Worm (Caenorhabditis elegans): ENCODE data around the gene msp-45.
A peak's percentile ranks its signal among the peaks of the same experiment; 100 is the strongest.

The msp-45 gene

ce11 chrII:5187469-5187868 lies 30.6 kb upstream of the msp-45 start, which contains the start of gene crh-2:
crh-2 (minus strand) TSS chrII:5187569.
- TF ChIP-seq fos-1 (tag; optimal IDR thresholded peaks at IDR 0.05) (no peak), elt-3 (tag; optimal IDR thresholded peaks at IDR 0.05) (no peak), mdl-1 (tag; optimal IDR thresholded peaks at IDR 0.05) (no peak), crh-2 (tag; optimal IDR thresholded peaks at IDR 0.05) (no peak), ztf-1 (GFP tag; conservative IDR thresholded peaks at IDR 0.05) (no peak), lin-39 (tag; optimal IDR thresholded peaks at IDR 0.05) (no peak), dmd-4 (tag; optimal IDR thresholded peaks at IDR 0.05) (no peak), nhr-237 (tag; optimal IDR thresholded peaks at IDR 0.05) (no peak), ceh-16 (tag; optimal IDR thresholded peaks at IDR 0.05) (no peak), alr-1 (tag; optimal IDR thresholded peaks at IDR 0.05) (no peak), nhr-11 (tag; optimal IDR thresholded peaks at IDR 0.05) (no peak), unc-55 (GFP tag; optimal IDR thresholded peaks at IDR 0.05) (no peak), aly-2 (tag; optimal IDR thresholded peaks at IDR 0.05) (no peak), ama-1 (optimal IDR thresholded peaks at IDR 0.05) (no peak), nhr-10 (tag; optimal IDR thresholded peaks at IDR 0.05) (no peak), peb-1 (tag; optimal IDR thresholded peaks at IDR 0.05) (no peak), elt-1 (tag; optimal IDR thresholded peaks at IDR 0.05) (no peak), lin-11 (tag; optimal IDR thresholded peaks at IDR 0.05) (no peak), F13H6.1 (tag; optimal IDR thresholded peaks at IDR 0.05) (no peak)

ce11 chrII:5186870-5187269 lies 30.0 kb upstream of the msp-45 start:
- TF ChIP-seq fos-1 (tag; optimal IDR thresholded peaks at IDR 0.05) (peak; percentile 63), sma-9 (GFP tag; optimal IDR thresholded peaks at IDR 0.05) (peak; percentile 29), sma-9 (tag; optimal IDR thresholded peaks at IDR 0.05) (no peak), nhr-10 (tag; optimal IDR thresholded peaks at IDR 0.05) (no peak)

- TF ChIP-seq F13H6.1 (tag; optimal IDR thresholded peaks at IDR 0.05), result peak; percentile 25
- peak; percentile 59 for TF ChIP-seq fos-1 (tag; optimal IDR thresholded peaks at IDR 0.05)
- no peak for TF ChIP-seq nhr-6 (tag; optimal IDR thresholded peaks at IDR 0.05)
- peak; percentile 14 for TF ChIP-seq sma-9 (GFP tag; optimal IDR thresholded peaks at IDR 0.05)
- no peak for TF ChIP-seq sma-9 (tag; optimal IDR thresholded peaks at IDR 0.05)
- TF ChIP-seq egl-27 (tag; optimal IDR thresholded peaks at IDR 0.05), result peak; percentile 15
- TF ChIP-seq peb-1 (tag; optimal IDR thresholded peaks at IDR 0.05), result no peak
These were observed 29.2 kb upstream of the msp-45 start for ce11 chrII:5185955-5186539.

ce11 chrII:5184661-5185545 lies 28.0 kb upstream of the msp-45 start:
- TF ChIP-seq peb-1 (tag; optimal IDR thresholded peaks at IDR 0.05), result no peak
- no peak for TF ChIP-seq egl-27 (tag; optimal IDR thresholded peaks at IDR 0.05)
- no peak for TF ChIP-seq elt-3 (tag; optimal IDR thresholded peaks at IDR 0.05)
- no peak for TF ChIP-seq mab-5 (tag; optimal IDR thresholded peaks at IDR 0.05)
- TF ChIP-seq snpc-4 (tag; optimal IDR thresholded peaks at IDR 0.05), result no peak
- TF ChIP-seq mbf-1 (tag; optimal IDR thresholded peaks at IDR 0.05), result no peak
- TF ChIP-seq alr-1 (tag; optimal IDR thresholded peaks at IDR 0.05), result no peak
- TF ChIP-seq nhr-23 (tag; optimal IDR thresholded peaks at IDR 0.05), result no peak
- peak; percentile 2 for TF ChIP-seq F13H6.1 (tag; optimal IDR thresholded peaks at IDR 0.05)
- no peak for TF ChIP-seq zag-1 (tag; optimal IDR thresholded peaks at IDR 0.05)
- peak; percentile 68 for TF ChIP-seq fos-1 (tag; optimal IDR thresholded peaks at IDR 0.05)
- TF ChIP-seq ztf-11 (tag; optimal IDR thresholded peaks at IDR 0.05), result no peak
- peak; percentile 51 for TF ChIP-seq sma-9 (GFP tag; optimal IDR thresholded peaks at IDR 0.05)
- TF ChIP-seq sma-9 (tag; optimal IDR thresholded peaks at IDR 0.05), result no peak

- peak; percentile 40 for TF ChIP-seq nhr-25 (tag; optimal IDR thresholded peaks at IDR 0.05)
- peak in 1 of 2 experiments; percentile 38 for TF ChIP-seq lsy-2 (tag; optimal IDR thresholded peaks at IDR 0.05)
- no peak for TF ChIP-seq zag-1 (tag; optimal IDR thresholded peaks at IDR 0.05)
- TF ChIP-seq lin-11 (tag; optimal IDR thresholded peaks at IDR 0.05), result no peak
These were observed 26.3 kb upstream of the msp-45 start for ce11 chrII:5183207-5183606.
